Worm (Caenorhabditis elegans) whole organism, L4 larva: ENCODE data around the gene chat-1.

ENCODE experiments used
- D1046.2 ChIP-seq: fragments of 200-800 bp; sonication (Bioruptor generic); IDR thresholded peaks from 2 replicates; pipeline ENCODE4 v1.3.6; 2022; ENCODE audit warnings: missing genetic modification characterization, missing compliant biosample characterization
- F44E2.7 ChIP-seq: fragments of 200-800 bp; sonication (Bioruptor generic); IDR thresholded peaks from 2 replicates; pipeline ENCODE4 v2.1.2; 2022; ENCODE audit warnings: missing genetic modification characterization, missing compliant biosample characterization
- Y105C5A.15 ChIP-seq: fragments of 200-800 bp; sonication (Bioruptor generic); IDR thresholded peaks from 2 replicates; pipeline ENCODE4 v1.3.6; 2022; ENCODE audit warnings: missing genetic modification characterization, missing compliant biosample characterization
- Y75B8A.6 ChIP-seq: fragments of 200-800 bp; sonication (Bioruptor generic); IDR thresholded peaks from 2 replicates; pipeline ENCODE4 v1.3.6; 2022; ENCODE audit warnings: missing genetic modification reagents, missing genetic modification characterization, missing compliant biosample characterization
- ZK337.2 ChIP-seq: fragments of 200-800 bp; sonication (Bioruptor generic); IDR thresholded peaks from 2 replicates; pipeline ENCODE4 v1.3.6; 2022; ENCODE audit warnings: missing genetic modification reagents, missing genetic modification characterization, missing compliant biosample characterization
- aha-1 ChIP-seq: fragments of 150-350 bp; peaks from one replicate; lab custom pipeline; 2014; ENCODE audit warnings: missing biosample characterization, missing genetic modification characterization
- ceh-28 ChIP-seq: fragments of 150-350 bp; optimal IDR thresholded peaks from 2 replicates; lab custom pipeline; 2014; ENCODE audit warnings: missing biosample characterization, missing genetic modification reagents, missing genetic modification characterization
- daf-12 ChIP-seq: fragments of 150-350 bp; optimal IDR thresholded peaks from 2 replicates; lab custom pipeline; 2014; ENCODE audit warnings: missing biosample characterization, missing genetic modification reagents, missing genetic modification characterization
- daf-16 ChIP-seq, 3 experiments: sonication (generic microtip); optimal IDR thresholded peaks; 2 replicates each; lab custom pipeline; 2016 to 2017; ENCODE audit warnings: missing genetic modification characterization in 3 of 3, missing genetic modification reagents in 3 of 3, mild to moderate bottlenecking in 2 of 3, missing compliant biosample characterization in 2 of 3, missing biosample characterization in 1 of 3, moderate library complexity in 1 of 3
- dmd-6 ChIP-seq: fragments of 200-800 bp; sonication (Bioruptor generic); IDR thresholded peaks from 2 replicates; pipeline ENCODE4 v1.3.6; 2022; ENCODE audit warnings: missing genetic modification reagents, missing genetic modification characterization, missing compliant biosample characterization
- dmd-9 ChIP-seq: fragments of 200-800 bp; sonication (Bioruptor generic); IDR thresholded peaks from 2 replicates; pipeline ENCODE4 v1.3.6; 2022; ENCODE audit warnings: missing genetic modification reagents, missing genetic modification characterization, missing compliant biosample characterization
- dpl-1 ChIP-seq: fragments of 150-350 bp; optimal IDR thresholded peaks from 2 replicates; lab custom pipeline; 2014; ENCODE audit warnings: missing biosample characterization, missing genetic modification reagents, missing genetic modification characterization
- dve-1 ChIP-seq: sonication (generic microtip); optimal IDR thresholded peaks from 2 replicates; lab custom pipeline; 2017; ENCODE audit warnings: antibody characterized with exemption, mild to moderate bottlenecking, missing genetic modification characterization, missing compliant biosample characterization; ENCODE audit not compliant: insufficient read depth
- fos-1 ChIP-seq: fragments of 150-350 bp; optimal IDR thresholded peaks from 2 replicates; lab custom pipeline; 2014; ENCODE audit warnings: missing biosample characterization, missing genetic modification characterization
- hlh-11 ChIP-seq: fragments of 200-800 bp; sonication (Bioruptor generic); optimal IDR thresholded peaks from 2 replicates; lab custom pipeline; 2018; ENCODE audit warnings: mild to moderate bottlenecking, missing genetic modification characterization, missing compliant biosample characterization
- hlh-30 ChIP-seq: sonication (generic microtip); optimal IDR thresholded peaks from 2 replicates; lab custom pipeline; 2017; ENCODE audit warnings: antibody characterized with exemption, mild to moderate bottlenecking, missing genetic modification characterization, missing compliant biosample characterization; ENCODE audit not compliant: insufficient read depth
- hmg-1.1 ChIP-seq: fragments of 200-800 bp; sonication (Bioruptor generic); IDR thresholded peaks from 2 replicates; pipeline ENCODE4 v1.3.6; 2022; ENCODE audit warnings: missing genetic modification reagents, missing genetic modification characterization, missing compliant biosample characterization
- lin-13 ChIP-seq: fragments of 150-350 bp; optimal IDR thresholded peaks from 2 replicates; lab custom pipeline; 2014; ENCODE audit warnings: missing biosample characterization, missing genetic modification reagents, missing genetic modification characterization
- lir-3 ChIP-seq: sonication (generic microtip); optimal IDR thresholded peaks from 2 replicates; lab custom pipeline; 2016; ENCODE audit warnings: mild to moderate bottlenecking, missing genetic modification characterization, missing compliant biosample characterization
- lsy-2 ChIP-seq, 2 experiments: fragments of 150-350 bp in 1 of 2; sonication (generic microtip) in 1 of 2; optimal IDR thresholded peaks; 2 replicates each; lab custom pipeline; 2014 to 2017; ENCODE audit warnings: missing biosample characterization in 2 of 2, missing genetic modification characterization in 2 of 2
- mes-2 ChIP-seq: sonication (generic microtip); optimal IDR thresholded peaks from 2 replicates; lab custom pipeline; 2016; ENCODE audit warnings: missing genotype, mild to moderate bottlenecking, missing genetic modification characterization, missing compliant biosample characterization; ENCODE audit not compliant: poor library complexity, severe bottlenecking
- nhr-28 ChIP-seq: fragments of 150-350 bp; optimal IDR thresholded peaks from 2 replicates; lab custom pipeline; 2014; ENCODE audit warnings: missing biosample characterization, missing genetic modification characterization
- nhr-76 ChIP-seq: fragments of 150-350 bp; optimal IDR thresholded peaks from 2 replicates; lab custom pipeline; 2014; ENCODE audit warnings: missing biosample characterization, missing genetic modification characterization
- pqm-1 ChIP-seq: sonication (generic microtip); optimal IDR thresholded peaks from 2 replicates; lab custom pipeline; 2017; ENCODE audit warnings: missing biosample characterization, missing genetic modification characterization
- snpc-4 ChIP-seq: fragments of 150-350 bp; optimal IDR thresholded peaks from 2 replicates; lab custom pipeline; 2014; ENCODE audit warnings: missing biosample characterization, missing genetic modification characterization
- spr-3 ChIP-seq: fragments of 200-800 bp; sonication (Bioruptor generic); optimal IDR thresholded peaks from 2 replicates; lab custom pipeline; 2018; ENCODE audit warnings: mild to moderate bottlenecking, missing genetic modification characterization, missing compliant biosample characterization
- tag-97 ChIP-seq: fragments of 200-800 bp; sonication (Bioruptor generic); IDR thresholded peaks from 2 replicates; pipeline ENCODE4 v1.3.6; 2022; ENCODE audit warnings: missing genetic modification characterization, missing compliant biosample characterization
- unc-130 ChIP-seq: sonication (generic microtip); optimal IDR thresholded peaks from 2 replicates; lab custom pipeline; 2016; ENCODE audit warnings: missing genetic modification reagents, missing genetic modification characterization, missing compliant biosample characterization
- unc-62 ChIP-seq, 3 experiments: fragments of 150-350 bp in 1 of 3; sonication (generic microtip); optimal IDR thresholded peaks in 2 of 3; peaks in 1 of 3; 1 replicate in 1 of 3; 2 replicates in 2 of 3; lab custom pipeline; 2014 to 2017; ENCODE audit warnings: missing biosample characterization in 3 of 3, missing genetic modification characterization in 3 of 3, missing genetic modification reagents in 3 of 3, missing genotype in 1 of 3
- vab-7 ChIP-seq: fragments of 200-800 bp; sonication (Bioruptor generic); IDR thresholded peaks from 2 replicates; pipeline ENCODE4 v1.3.6; 2022; ENCODE audit warnings: missing genetic modification reagents, missing genetic modification characterization, missing compliant biosample characterization
- zag-1 ChIP-seq: fragments of 150-350 bp; optimal IDR thresholded peaks from 2 replicates; lab custom pipeline; 2014; ENCODE audit warnings: missing biosample characterization, missing genetic modification characterization
- zfp-3 ChIP-seq: fragments of 200-800 bp; sonication (Bioruptor generic); conservative IDR thresholded peaks from 2 replicates; pipeline ENCODE4 v1.3.6; 2022; ENCODE audit warnings: missing genetic modification reagents, missing genetic modification characterization, missing compliant biosample characterization
- zip-11 ChIP-seq: fragments of 200-800 bp; sonication (Bioruptor generic); IDR thresholded peaks from 2 replicates; pipeline ENCODE4 v1.3.6; 2022; ENCODE audit warnings: missing genetic modification characterization, missing compliant biosample characterization
- zip-2 ChIP-seq: fragments of 150-350 bp; optimal IDR thresholded peaks from 2 replicates; lab custom pipeline; 2014; ENCODE audit warnings: missing biosample characterization, missing genetic modification characterization
- ztf-11 ChIP-seq: fragments of 150-350 bp; optimal IDR thresholded peaks from 2 replicates; lab custom pipeline; 2014; ENCODE audit warnings: missing biosample characterization, missing genetic modification characterization

Gene chat-1

DNA sequence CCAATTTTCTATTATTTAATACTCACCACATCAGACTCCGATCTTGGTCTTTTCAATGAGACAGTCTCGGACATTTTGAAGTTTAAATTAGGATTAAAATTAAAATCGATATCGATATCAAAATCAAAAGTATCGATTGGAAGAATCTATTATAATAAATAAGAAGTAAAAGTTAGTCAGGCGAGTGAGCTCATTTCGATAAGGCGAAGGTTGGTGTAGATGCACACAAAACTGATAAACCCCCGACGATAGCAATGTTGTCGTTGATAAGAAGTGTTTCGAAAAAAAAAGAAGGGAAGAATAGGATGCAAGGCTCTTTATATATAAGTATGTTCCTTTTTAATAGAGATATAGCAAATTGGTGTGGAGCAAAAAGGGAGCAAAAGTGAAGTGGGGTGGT is 35.4 kb downstream of the chat-1 start, which contains the start of gene M01H9.4 (continued):
- no peak for TF ChIP-seq daf-12 (tag; lab: Kevin White, UChicago)
- TF ChIP-seq nhr-28 (tag; lab: Kevin White, UChicago), result peak; percentile 93
- peak; percentile 76 for TF ChIP-seq dmd-6
- TF ChIP-seq mes-2 (tag; lab: Kevin White, UChicago), result no peak
- TF ChIP-seq lir-3 (tag; lab: Kevin White, UChicago), result no peak
- TF ChIP-seq zfp-3, result no peak
- no peak for TF ChIP-seq ZK337.2 (GFP tag; lab: Robert Waterston, UW)
- TF ChIP-seq daf-16 (GFP tag; optimal IDR thresholded peaks at IDR 0.05; lab: Kevin White, UChicago), result no peak
- TF ChIP-seq daf-16 (tag; optimal IDR thresholded peaks at IDR 0.05; lab: Kevin White, UChicago), result peak; percentile 94
- no peak for TF ChIP-seq dpl-1 (GFP tag; lab: Kevin White, UChicago)
- no peak for TF ChIP-seq spr-3 (GFP tag; lab: Kevin White, UChicago)
- no peak for TF ChIP-seq snpc-4
- no peak for TF ChIP-seq unc-130 (GFP tag; lab: Kevin White, UChicago)
- TF ChIP-seq zag-1 (tag; lab: Kevin White, UChicago), result no peak
- TF ChIP-seq vab-7 (GFP tag; lab: Robert Waterston, UW), result no peak
- TF ChIP-seq, all 104 proteins: peak for 10

DNA sequence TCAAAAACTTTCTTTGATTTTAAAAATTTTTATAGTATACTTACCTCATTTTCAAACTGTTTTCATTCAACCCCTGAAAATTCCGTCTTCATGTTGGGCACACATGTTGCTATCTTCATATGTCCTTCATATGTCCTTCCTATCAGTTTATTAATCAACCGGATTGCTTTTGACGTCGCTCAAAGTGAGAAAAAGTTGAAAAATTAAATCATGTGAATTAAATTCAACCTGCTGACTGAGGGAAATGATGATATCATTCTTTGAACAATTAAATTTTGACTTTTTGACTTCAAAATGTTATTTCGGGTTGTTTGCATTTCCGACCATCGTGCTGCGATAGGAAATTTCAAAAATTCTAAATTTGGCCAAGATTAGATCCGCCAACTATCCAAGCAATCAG is 37.4 kb downstream of the chat-1 start:
- TF ChIP-seq dmd-6 (peak; percentile 68), hlh-30 (tag; lab: Kevin White, UChicago) (peak; percentile 42), Y105C5A.15 (GFP tag; lab: Robert Waterston, UW) (no peak), hmg-1.1 (GFP tag; lab: Robert Waterston, UW) (no peak), pqm-1 (tag; lab: Kevin White, UChicago) (peak; percentile 70), unc-130 (GFP tag; lab: Kevin White, UChicago) (no peak), zip-11 (GFP tag; lab: Robert Waterston, UW) (no peak), lsy-2 (tag; optimal IDR thresholded peaks at IDR 0.05; lab: Kevin White, UChicago) (no peak), mes-2 (tag; lab: Kevin White, UChicago) (no peak), dve-1 (tag; lab: Kevin White, UChicago) (peak; percentile 45), dmd-9 (GFP tag; lab: Robert Waterston, UW) (no peak)

DNA sequence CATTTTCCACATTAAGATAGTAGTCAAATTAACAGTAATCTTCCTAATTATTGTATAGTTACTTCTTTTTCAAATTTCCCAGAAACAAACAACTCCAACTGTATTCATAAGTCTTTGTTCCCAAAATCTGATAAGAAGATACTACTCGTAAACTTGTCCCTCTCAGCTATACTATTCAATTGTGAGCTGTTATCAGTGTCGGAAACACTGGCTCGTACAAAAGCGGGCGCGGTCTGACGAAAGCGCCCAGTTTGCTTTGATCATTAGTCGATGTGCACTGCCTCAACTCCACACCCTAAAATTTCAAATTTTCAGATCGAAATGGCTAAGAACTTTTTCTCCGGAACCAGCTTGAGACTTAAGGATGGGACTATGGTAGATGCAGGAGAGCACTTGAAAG is 39.6 kb downstream of the chat-1 start, which contains the start of gene trx-3:
Gene trx-3 (plus strand): TSS at position 291 of the 400 bp plus-strand sequence.
- no peak for TF ChIP-seq F44E2.7 (GFP tag; lab: Robert Waterston, UW)
- TF ChIP-seq ztf-11 (tag; lab: Kevin White, UChicago), result no peak
- no peak for TF ChIP-seq hmg-1.1 (GFP tag; lab: Robert Waterston, UW)
- TF ChIP-seq lin-13 (GFP tag; lab: Kevin White, UChicago), result no peak
- TF ChIP-seq aha-1 (tag; lab: Kevin White, UChicago), result peak; percentile 55
- no peak for TF ChIP-seq nhr-76 (tag; lab: Kevin White, UChicago)
- no peak for TF ChIP-seq zip-2
- no peak for TF ChIP-seq spr-3 (GFP tag; lab: Kevin White, UChicago)
- peak; percentile 75 for TF ChIP-seq pqm-1 (tag; lab: Kevin White, UChicago)
- no peak for TF ChIP-seq tag-97 (GFP tag; lab: Robert Waterston, UW)
- TF ChIP-seq dve-1 (tag; lab: Kevin White, UChicago), result peak; percentile 51
- TF ChIP-seq fos-1 (tag; lab: Kevin White, UChicago), result no peak
- peak; percentile 42; the same call in 1 of the 2 replicates for TF ChIP-seq dmd-6
- TF ChIP-seq Y75B8A.6 (GFP tag; lab: Robert Waterston, UW), result no peak
- TF ChIP-seq nhr-28 (tag; lab: Kevin White, UChicago), result peak; percentile 62
- no peak for TF ChIP-seq D1046.2 (GFP tag; lab: Robert Waterston, UW)
- peak; percentile 71 for TF ChIP-seq hlh-11 (tag; lab: Kevin White, UChicago)
- TF ChIP-seq daf-16 (GFP tag; optimal IDR thresholded peaks at IDR 0.05; lab: Kevin White, UChicago), result no peak
- TF ChIP-seq daf-16 (tag; optimal IDR thresholded peaks at IDR 0.05; lab: Kevin White, UChicago), result peak; percentile 50
- no peak for TF ChIP-seq lir-3 (tag; lab: Kevin White, UChicago)
- TF ChIP-seq ceh-28, result no peak
- TF ChIP-seq unc-62 (GFP tag; optimal IDR thresholded peaks at IDR 0.05 in 1 of 2; lab: Kevin White, UChicago), result peak in 1 of 2 experiments; percentile 91
- TF ChIP-seq unc-62 (tag; optimal IDR thresholded peaks at IDR 0.05; lab: Kevin White, UChicago), result no peak
- TF ChIP-seq, all 104 proteins: peak for 8
